Worm (Caenorhabditis elegans): ENCODE measurements around the gene sdz-16.

DNA sequence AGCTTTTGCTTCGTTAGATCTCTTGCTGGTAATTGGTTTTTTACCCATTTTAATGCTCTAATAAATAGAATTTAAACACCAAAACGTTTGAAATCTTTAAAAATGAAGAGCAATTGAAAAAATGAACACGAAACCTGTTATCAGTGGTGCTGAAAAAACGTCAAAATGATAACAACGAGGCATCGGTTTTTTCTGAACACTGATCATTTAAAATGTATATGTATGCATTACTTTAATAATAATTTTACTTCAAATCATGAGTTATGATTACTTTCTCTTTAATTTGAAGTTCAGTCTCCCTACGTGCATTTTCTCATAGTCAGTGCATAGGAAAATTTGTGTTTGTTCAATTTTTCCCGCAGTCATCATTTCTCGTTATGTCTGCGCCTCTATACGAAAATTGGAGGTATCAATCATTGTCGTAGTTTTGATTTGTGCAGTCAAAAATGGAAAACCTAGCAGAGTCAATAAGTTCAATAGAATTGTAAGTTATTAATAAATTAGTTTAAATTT is 5.3 kb downstream of the sdz-16 start, which contains the start of gene F31E9.3:
- no peak for TF ChIP-seq C08G9.2 (tag; optimal IDR thresholded peaks at IDR 0.05)
- no peak for TF ChIP-seq nhr-11 (tag; optimal IDR thresholded peaks at IDR 0.05)
- TF ChIP-seq odd-2 (tag; optimal IDR thresholded peaks at IDR 0.05), result no peak
- no peak for TF ChIP-seq fkh-10 (GFP tag; optimal IDR thresholded peaks at IDR 0.05)
- no peak for TF ChIP-seq pqm-1 (tag; optimal IDR thresholded peaks at IDR 0.05)
- no peak for TF ChIP-seq unc-3 (GFP tag; conservative IDR thresholded peaks at IDR 0.05)
- no peak for TF ChIP-seq unc-3 (tag; optimal IDR thresholded peaks at IDR 0.05)
